Worm (Caenorhabditis elegans) whole organism, mixed stage, embryonic: Measurements from ENCODE around the gene ceh-7.

Source experiments
- flh-1 ChIP-seq: fragments of 200-800 bp; sonication (Bioruptor generic); optimal IDR thresholded peaks from 2 replicates; lab custom pipeline; 2018; ENCODE audit warnings: mild to moderate bottlenecking, missing genetic modification characterization, moderate library complexity, missing compliant biosample characterization
- nhr-12 ChIP-seq: fragments of 150-350 bp; optimal IDR thresholded peaks from 2 replicates; lab custom pipeline; 2014; ENCODE audit warnings: missing biosample characterization, missing genetic modification characterization

ce11 chrII:8668871-8669270 is 34.8 kb downstream of the ceh-7 start:
- TF ChIP-seq flh-1 (GFP tag; lab: Kevin White, UChicago) (no peak), nhr-12 (tag; lab: Kevin White, UChicago) (no peak)
